Fruit fly (Drosophila melanogaster): ENCODE data around the gene CG5418.

The CG5418 gene

dm6 chr2L:12465164-12466011, 12.3 kb upstream of the CG5418 start (continued):
- TF ChIP-seq Awh (GFP tag; IDR thresholded peaks at IDR 0.05): no peak
- no peak for TF ChIP-seq CG10959 (GFP tag; IDR thresholded peaks at IDR 0.05)
- no peak for TF ChIP-seq az2 (GFP tag; optimal IDR thresholded peaks at IDR 0.05)
- TF ChIP-seq Dfd (GFP tag; optimal IDR thresholded peaks at IDR 0.05): no peak
- TF ChIP-seq CG7786 (GFP tag; optimal IDR thresholded peaks at IDR 0.05): no peak
- peak; percentile 49 for TF ChIP-seq sd (tag; optimal IDR thresholded peaks at IDR 0.05)
- TF ChIP-seq chinmo (GFP tag; IDR thresholded peaks at IDR 0.05; ENCODE audit: partially characterized antibody): no peak
- TF ChIP-seq jing (GFP tag; optimal IDR thresholded peaks at IDR 0.05): no peak
- TF ChIP-seq Fer3 (tag; optimal IDR thresholded peaks at IDR 0.05): peak; percentile 11
- TF ChIP-seq CG2120 (GFP tag; optimal IDR thresholded peaks at IDR 0.05): no peak
- no peak for TF ChIP-seq CG8290 (GFP tag; optimal IDR thresholded peaks at IDR 0.05)
- TF ChIP-seq CG8290 (tag; optimal IDR thresholded peaks at IDR 0.05): no peak
- TF ChIP-seq CG1832 (GFP tag; optimal IDR thresholded peaks at IDR 0.05): no peak
- TF ChIP-seq usp (GFP tag; optimal IDR thresholded peaks at IDR 0.05): no peak
- TF ChIP-seq oc (tag; optimal IDR thresholded peaks at IDR 0.05): no peak
- TF ChIP-seq Bteb2 (GFP tag; optimal IDR thresholded peaks at IDR 0.05): no peak
- no peak for TF ChIP-seq D (optimal IDR thresholded peaks at IDR 0.05)
- no peak for TF ChIP-seq D (GFP tag; optimal IDR thresholded peaks at IDR 0.05)
- TF ChIP-seq CG11398 (GFP tag; optimal IDR thresholded peaks at IDR 0.05): no peak
- TF ChIP-seq phol (tag; optimal IDR thresholded peaks at IDR 0.05): no peak
- no peak for TF ChIP-seq CG6272 (GFP tag; IDR thresholded peaks at IDR 0.05)
- no peak for TF ChIP-seq gt (GFP tag; IDR thresholded peaks at IDR 0.05)
- no peak for TF ChIP-seq CG5245 (GFP tag; optimal IDR thresholded peaks at IDR 0.05)
- no peak for TF ChIP-seq Aef1 (GFP tag; IDR thresholded peaks at IDR 0.05)
- TF ChIP-seq Sry-β (GFP tag; optimal IDR thresholded peaks at IDR 0.05): no peak
- TF ChIP-seq gce (GFP tag; IDR thresholded peaks at IDR 0.05): peak; percentile 50; the same call in 1 of the 3 replicates
- peak; percentile 77 for TF ChIP-seq ac (GFP tag; optimal IDR thresholded peaks at IDR 0.05)
- TF ChIP-seq row (GFP tag; IDR thresholded peaks at IDR 0.05): no peak
- no peak for TF ChIP-seq gfzf (GFP tag; optimal IDR thresholded peaks at IDR 0.05)
- TF ChIP-seq fd64A (GFP tag; optimal IDR thresholded peaks at IDR 0.05): no peak
- TF ChIP-seq unc-4 (GFP tag; IDR thresholded peaks at IDR 0.05; ENCODE audit: partially characterized antibody): no peak
- TF ChIP-seq CG15514 (GFP tag; optimal IDR thresholded peaks at IDR 0.05): peak; percentile 35
- TF ChIP-seq CG13296 (GFP tag; optimal IDR thresholded peaks at IDR 0.05): no peak
- TF ChIP-seq lilli (GFP tag; optimal IDR thresholded peaks at IDR 0.05): peak; percentile 11
- TF ChIP-seq pan (optimal IDR thresholded peaks at IDR 0.05): no peak
- no peak for TF ChIP-seq pan (GFP tag; optimal IDR thresholded peaks at IDR 0.05 in 1 of 2, IDR thresholded peaks at IDR 0.05 in 1 of 2)
- TF ChIP-seq CG4617 (GFP tag; optimal IDR thresholded peaks at IDR 0.05; ENCODE audit: borderline replicate concordance): no peak
- no peak for TF ChIP-seq Hand (GFP tag; optimal IDR thresholded peaks at IDR 0.05)
- peak; percentile 41 for TF ChIP-seq CG2678 (tag; optimal IDR thresholded peaks at IDR 0.05)
- TF ChIP-seq hth (optimal IDR thresholded peaks at IDR 0.05): no peak
- no peak for TF ChIP-seq Dbx (GFP tag; IDR thresholded peaks at IDR 0.05)
- no peak for TF ChIP-seq stwl (tag; optimal IDR thresholded peaks at IDR 0.05)
- TF ChIP-seq Deaf1 (tag; optimal IDR thresholded peaks at IDR 0.05): no peak
- TF ChIP-seq BtbVII (GFP tag; optimal IDR thresholded peaks at IDR 0.05): peak; percentile 44
- no peak for TF ChIP-seq vvl (GFP tag; IDR thresholded peaks at IDR 0.05)
- no peak for TF ChIP-seq mirr (GFP tag; optimal IDR thresholded peaks at IDR 0.05)
- TF ChIP-seq Lpt (GFP tag; optimal IDR thresholded peaks at IDR 0.05): no peak
- TF ChIP-seq MBD-R2 (GFP tag; IDR thresholded peaks at IDR 0.05): no peak
- no peak for TF ChIP-seq tna (GFP tag; IDR thresholded peaks at IDR 0.05; ENCODE audit: partially characterized antibody)
- peak; percentile 56 for TF ChIP-seq lab (GFP tag; optimal IDR thresholded peaks at IDR 0.05)
- no peak for TF ChIP-seq CG31365 (tag; optimal IDR thresholded peaks at IDR 0.05)
